Worm (Caenorhabditis elegans) whole organism, L2 larva: ENCODE results near the gene gpch-1.

Experiments
- ama-1 ChIP-seq: fragments of 150-350 bp; optimal IDR thresholded peaks from 2 replicates; lab custom pipeline; 2018; ENCODE audit warnings: inconsistent platforms
- ceh-16 ChIP-seq: fragments of 150-350 bp; optimal IDR thresholded peaks from 2 replicates; lab custom pipeline; 2014; ENCODE audit warnings: missing biosample characterization, missing genetic modification characterization
- dmd-4 ChIP-seq: sonication (generic microtip); optimal IDR thresholded peaks from 2 replicates; lab custom pipeline; 2017; ENCODE audit warnings: missing biosample characterization, missing genetic modification characterization
- fos-1 ChIP-seq: fragments of 150-350 bp; optimal IDR thresholded peaks from 2 replicates; lab custom pipeline; 2014; ENCODE audit warnings: missing biosample characterization, missing genetic modification characterization
- lin-13 ChIP-seq: fragments of 150-350 bp; optimal IDR thresholded peaks from 2 replicates; lab custom pipeline; 2014; ENCODE audit warnings: missing biosample characterization, missing genetic modification reagents, missing genetic modification characterization
- lin-39 ChIP-seq: fragments of 150-350 bp; optimal IDR thresholded peaks from 2 replicates; lab custom pipeline; 2014; ENCODE audit warnings: missing biosample characterization, missing genetic modification reagents, missing genetic modification characterization
- nhr-237 ChIP-seq: fragments of 150-350 bp; optimal IDR thresholded peaks from 2 replicates; lab custom pipeline; 2014; ENCODE audit warnings: missing biosample characterization, missing genetic modification characterization
- peb-1 ChIP-seq: fragments of 150-350 bp; optimal IDR thresholded peaks from 2 replicates; lab custom pipeline; 2014; ENCODE audit warnings: missing biosample characterization, missing genetic modification characterization
- sma-3 ChIP-seq: sonication (generic microtip); optimal IDR thresholded peaks from 2 replicates; lab custom pipeline; 2016; ENCODE audit warnings: missing genetic modification reagents, missing genetic modification characterization, missing compliant biosample characterization
- zag-1 ChIP-seq: fragments of 150-350 bp; optimal IDR thresholded peaks from 2 replicates; lab custom pipeline; 2014; ENCODE audit warnings: missing biosample characterization, missing genetic modification characterization
- ztf-1 ChIP-seq: fragments of 200-800 bp; sonication (Bioruptor generic); conservative IDR thresholded peaks from 2 replicates; pipeline ENCODE4 v1.3.6; 2022; ENCODE audit warnings: missing genetic modification characterization, missing compliant biosample characterization
- ztf-4 ChIP-seq: fragments of 150-350 bp; optimal IDR thresholded peaks from 2 replicates; lab custom pipeline; 2014; ENCODE audit warnings: missing biosample characterization, missing genetic modification characterization

gpch-1 gene

ce11 chrIII:4461337-4461736 is 53.0 kb downstream of the gpch-1 start:
- TF ChIP-seq ama-1 (lab: Kevin White, UChicago) = no peak
- TF ChIP-seq fos-1 (tag; lab: Kevin White, UChicago) = no peak
- TF ChIP-seq ceh-16 (tag; lab: Kevin White, UChicago) = no peak
- no peak for TF ChIP-seq lin-39 (tag; lab: Kevin White, UChicago)
- no peak for TF ChIP-seq dmd-4 (tag; lab: Kevin White, UChicago)
- no peak for TF ChIP-seq lin-13 (GFP tag; lab: Kevin White, UChicago)
- TF ChIP-seq nhr-237 (tag; lab: Kevin White, UChicago) = no peak
- TF ChIP-seq zag-1 (tag; lab: Kevin White, UChicago) = no peak
- no peak for TF ChIP-seq peb-1 (tag; lab: Kevin White, UChicago)
- no peak for TF ChIP-seq ztf-1 (GFP tag; lab: Robert Waterston, UW)
- no peak for TF ChIP-seq sma-3
- TF ChIP-seq ztf-4 (tag; lab: Kevin White, UChicago) = no peak
